Fruit fly (Drosophila melanogaster) whole organism, wandering third instar larva: ENCODE data around the gene Cyp4s3.

ENCODE experiments used
- CG32264 ChIP-seq: fragments of 200-800 bp; sonication (Bioruptor generic); optimal IDR thresholded peaks from 2 replicates; lab custom pipeline; 2016; ENCODE audit warnings: missing biosample characterization, missing genetic modification characterization
- CG9705 ChIP-seq: fragments of 200-800 bp; sonication (Bioruptor generic); optimal IDR thresholded peaks from 2 replicates; lab custom pipeline; 2018; ENCODE audit warnings: missing biosample characterization, mild to moderate bottlenecking, missing genetic modification characterization
- Dfd ChIP-seq: fragments of >200 bp; optimal IDR thresholded peaks from 2 replicates; lab custom pipeline; 2017; ENCODE audit warnings: missing biosample characterization, missing genetic modification characterization
- Dif ChIP-seq: fragments of 200-275, 200-300 bp; sonication (Bioruptor generic); optimal IDR thresholded peaks from 2 replicates; lab custom pipeline; 2018; ENCODE audit warnings: missing biosample characterization, missing genetic modification characterization; ENCODE audit not compliant: partially characterized antibody
- GATAd ChIP-seq: sonication (Bioruptor generic); optimal IDR thresholded peaks from 2 replicates; lab custom pipeline; 2016; ENCODE audit warnings: missing biosample characterization, missing genetic modification characterization
- HLH106 ChIP-seq: fragments of 200-800 bp; optimal IDR thresholded peaks from 3 replicates; lab custom pipeline; 2019; ENCODE audit warnings: missing biosample characterization, mild to moderate bottlenecking, missing genetic modification characterization, moderate library complexity
- Hnf4 ChIP-seq: fragments of 200-800 bp; sonication (Bioruptor generic); optimal IDR thresholded peaks from 2 replicates; lab custom pipeline; 2016; ENCODE audit warnings: missing biosample characterization, mild to moderate bottlenecking, missing genetic modification characterization
- Hr78 ChIP-seq: fragments of >200 bp; optimal IDR thresholded peaks from 2 replicates; lab custom pipeline; 2017; ENCODE audit warnings: missing biosample characterization, missing genetic modification characterization
- Hr83 ChIP-seq: fragments of 200-300 bp; sonication (Bioruptor generic); optimal IDR thresholded peaks from 2 replicates; lab custom pipeline; 2016; ENCODE audit warnings: missing biosample characterization, mild to moderate bottlenecking, missing genetic modification characterization, moderate library complexity; ENCODE audit not compliant: poor library complexity, severe bottlenecking
- Jra ChIP-seq: sonication (Bioruptor generic); optimal IDR thresholded peaks from 2 replicates; lab custom pipeline; 2016; ENCODE audit warnings: missing biosample characterization, missing genetic modification characterization
- Mio ChIP-seq: sonication (Bioruptor generic); optimal IDR thresholded peaks from 2 replicates; lab custom pipeline; 2016; ENCODE audit warnings: missing biosample characterization, missing genetic modification characterization
- N ChIP-seq: fragments of >200 bp; optimal IDR thresholded peaks from 2 replicates; lab custom pipeline; 2018; ENCODE audit warnings: missing biosample characterization, missing external identifiers, missing genetic modification characterization
- Sp1 ChIP-seq: fragments of 200-800 bp; sonication (Bioruptor generic); optimal IDR thresholded peaks from 3 replicates; lab custom pipeline; 2019; ENCODE audit warnings: missing biosample characterization, mild to moderate bottlenecking, missing genetic modification characterization, moderate library complexity
- Vsx2 ChIP-seq: fragments of 200-300, 225-300 bp; sonication (Bioruptor generic); optimal IDR thresholded peaks from 2 replicates; lab custom pipeline; 2018; ENCODE audit warnings: missing biosample characterization, missing genetic modification characterization; ENCODE audit not compliant: partially characterized antibody
- br ChIP-seq: fragments of 200-800 bp; sonication (Bioruptor generic); optimal IDR thresholded peaks from 2 replicates; lab custom pipeline; 2016; ENCODE audit warnings: missing biosample characterization, missing genetic modification characterization
- brk ChIP-seq: fragments of 200-800 bp; sonication (Bioruptor generic); optimal IDR thresholded peaks from 2 replicates; lab custom pipeline; 2016; ENCODE audit warnings: missing biosample characterization, mild to moderate bottlenecking, missing genetic modification characterization
- dmrt93B ChIP-seq: fragments of 200-800 bp; sonication (Bioruptor generic); optimal IDR thresholded peaks from 2 replicates; lab custom pipeline; 2018; ENCODE audit warnings: missing biosample characterization, mild to moderate bottlenecking, missing genetic modification characterization
- ey ChIP-seq: fragments of 200-800 bp; sonication (Bioruptor generic); optimal IDR thresholded peaks from 2 replicates; lab custom pipeline; 2016; ENCODE audit warnings: missing biosample characterization, missing genetic modification characterization
- foxo ChIP-seq, 2 experiments: fragments of 200-800 bp; sonication (Bioruptor generic); optimal IDR thresholded peaks; 2 replicates in 1 of 2; 3 replicates in 1 of 2; lab custom pipeline; 2016 to 2017; ENCODE audit warnings: missing biosample characterization in 2 of 2, missing genetic modification characterization in 2 of 2
- fru ChIP-seq: fragments of 200-800 bp; sonication (Bioruptor generic); optimal IDR thresholded peaks from 3 replicates; lab custom pipeline; 2016; ENCODE audit warnings: missing biosample characterization, mild to moderate bottlenecking, missing genetic modification characterization
- jim ChIP-seq: fragments of 175-275, 200-325 bp; sonication (Bioruptor generic); optimal IDR thresholded peaks from 2 replicates; lab custom pipeline; 2016; ENCODE audit warnings: missing biosample characterization, mild to moderate bottlenecking, missing genetic modification characterization
- lola ChIP-seq: fragments of >200 bp; optimal IDR thresholded peaks from 2 replicates; lab custom pipeline; 2017; ENCODE audit warnings: missing biosample characterization, missing genetic modification characterization
- psq ChIP-seq: fragments of 200-800 bp; sonication (Bioruptor generic); optimal IDR thresholded peaks from 3 replicates; lab custom pipeline; 2017; ENCODE audit warnings: missing biosample characterization, mild to moderate bottlenecking, missing genetic modification characterization, moderate library complexity
- sage ChIP-seq: fragments of 200-800 bp; sonication (Bioruptor generic); optimal IDR thresholded peaks from 2 replicates; lab custom pipeline; 2016; ENCODE audit warnings: missing biosample characterization, mild to moderate bottlenecking, missing genetic modification characterization
- sv ChIP-seq: fragments of 200-800 bp; sonication (Bioruptor generic); optimal IDR thresholded peaks from 3 replicates; lab custom pipeline; 2016; ENCODE audit warnings: missing biosample characterization, missing genetic modification characterization
- tai ChIP-seq: sonication (Bioruptor generic); optimal IDR thresholded peaks from 2 replicates; lab custom pipeline; 2016; ENCODE audit warnings: missing biosample characterization, missing genetic modification characterization
- usp ChIP-seq: fragments of >200 bp; optimal IDR thresholded peaks from 2 replicates; lab custom pipeline; 2017; ENCODE audit warnings: missing biosample characterization, missing genetic modification characterization
- woc ChIP-seq: sonication (Bioruptor generic); optimal IDR thresholded peaks from 2 replicates; lab custom pipeline; 2016; ENCODE audit warnings: missing biosample characterization, mild to moderate bottlenecking, missing genetic modification characterization

The Cyp4s3 gene

DNA sequence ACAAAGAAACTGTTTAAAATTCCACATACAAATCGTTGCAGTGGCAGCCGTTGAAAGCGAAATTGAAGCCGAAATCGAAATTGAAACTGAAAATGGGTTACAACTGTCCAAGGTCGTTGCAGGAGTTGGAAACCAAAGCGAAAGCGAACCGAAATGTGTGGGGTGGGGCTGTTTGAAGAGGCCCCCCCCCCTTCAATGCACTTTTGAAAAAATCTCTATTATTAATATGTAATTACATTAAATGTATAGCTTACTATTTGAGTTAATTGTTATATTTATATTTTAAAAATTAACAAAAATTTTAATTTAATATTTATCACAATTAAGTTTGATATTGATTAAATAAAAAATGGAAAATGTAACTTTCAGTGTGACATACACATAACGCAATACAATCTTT, 5.4 kb upstream of the Cyp4s3 start:
- no peak for TF ChIP-seq lola
- no peak for TF ChIP-seq GATAd
- TF ChIP-seq Jra, result no peak
- no peak for TF ChIP-seq Sp1
- TF ChIP-seq N (GFP tag; lab: Kevin White, UChicago), result no peak
- no peak for TF ChIP-seq CG32264
- no peak for TF ChIP-seq psq (GFP tag; lab: Kevin White, UChicago)
- no peak for TF ChIP-seq foxo (GFP tag; optimal IDR thresholded peaks at IDR 0.05; lab: Kevin White, UChicago)
- no peak for TF ChIP-seq sage (GFP tag; lab: Kevin White, UChicago)
- no peak for TF ChIP-seq Dif (GFP tag; lab: Kevin White, UChicago)
- TF ChIP-seq brk (GFP tag; lab: Kevin White, UChicago), result no peak
- TF ChIP-seq Hnf4 (GFP tag; lab: Kevin White, UChicago), result no peak
- no peak for TF ChIP-seq woc
- no peak for TF ChIP-seq sv (GFP tag; lab: Kevin White, UChicago)
- no peak for TF ChIP-seq CG9705 (GFP tag; lab: Kevin White, UChicago)
- no peak for TF ChIP-seq Dfd
- no peak for TF ChIP-seq tai (GFP tag; lab: Kevin White, UChicago)

- no peak for TF ChIP-seq Hr83 (GFP tag; lab: Kevin White, UChicago)
- no peak for TF ChIP-seq GATAd
- TF ChIP-seq jim (GFP tag; lab: Kevin White, UChicago), result no peak
- TF ChIP-seq CG32264, result no peak
- no peak for TF ChIP-seq ey (GFP tag; lab: Kevin White, UChicago)
- no peak for TF ChIP-seq Jra
- no peak for TF ChIP-seq sage (GFP tag; lab: Kevin White, UChicago)
- TF ChIP-seq br (GFP tag; lab: Kevin White, UChicago), result no peak
- no peak for TF ChIP-seq Dfd
- no peak for TF ChIP-seq Hr78 (GFP tag; lab: Kevin White, UChicago)
- TF ChIP-seq woc, result no peak
- no peak for TF ChIP-seq Mio (GFP tag; lab: Kevin White, UChicago)
- TF ChIP-seq brk (GFP tag; lab: Kevin White, UChicago), result no peak
- TF ChIP-seq N (GFP tag; lab: Kevin White, UChicago), result no peak
- no peak for TF ChIP-seq tai (GFP tag; lab: Kevin White, UChicago)
- TF ChIP-seq lola, result no peak
- TF ChIP-seq Dif (GFP tag; lab: Kevin White, UChicago), result no peak
Measured at dm6 chrX:15120116-15120515, 3.8 kb upstream of the Cyp4s3 start.

DNA sequence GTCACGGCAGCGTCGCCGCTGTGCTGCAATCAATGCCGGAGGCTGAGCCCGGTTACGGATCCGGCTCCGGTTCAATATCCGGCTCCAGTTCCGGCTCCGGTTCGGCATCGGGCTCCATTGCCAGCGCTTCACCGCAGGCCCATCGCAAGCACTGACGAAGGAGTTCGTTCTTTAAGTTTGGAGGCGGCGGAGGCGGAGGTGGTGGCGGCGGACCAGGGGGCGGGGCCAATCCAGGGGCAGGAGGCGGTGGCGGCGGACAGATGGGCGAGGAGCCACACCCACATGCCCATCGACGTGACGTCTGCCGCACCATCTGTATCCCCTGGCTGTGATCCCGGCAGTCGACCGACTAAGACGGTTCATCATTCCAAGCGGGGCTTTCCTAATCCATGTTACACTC, 4.5 kb downstream of the Cyp4s3 start:
- TF ChIP-seq Dif (GFP tag; lab: Kevin White, UChicago) (no peak), Dfd (peak; percentile 98)
- TF ChIP-seq, all 38 proteins: peak for 1

dm6 chrX:15095942-15096341, 20.4 kb downstream of the Cyp4s3 start, which contains the start of gene CG9072:
Gene CG9072, minus strand, starts transcription at chrX:15096042.
- TF ChIP-seq Hr78 (GFP tag; lab: Kevin White, UChicago), result no peak
- TF ChIP-seq Dif (GFP tag; lab: Kevin White, UChicago), result no peak
- TF ChIP-seq foxo (GFP tag; optimal IDR thresholded peaks at IDR 0.05; lab: Kevin White, UChicago), result no peak
- TF ChIP-seq HLH106, result no peak
- no peak for TF ChIP-seq Dfd
- TF ChIP-seq brk (GFP tag; lab: Kevin White, UChicago), result no peak
- TF ChIP-seq dmrt93B (GFP tag; lab: Kevin White, UChicago), result no peak
- no peak for TF ChIP-seq lola
- no peak for TF ChIP-seq N (GFP tag; lab: Kevin White, UChicago)
- no peak for TF ChIP-seq usp (GFP tag; lab: Kevin White, UChicago)

DNA sequence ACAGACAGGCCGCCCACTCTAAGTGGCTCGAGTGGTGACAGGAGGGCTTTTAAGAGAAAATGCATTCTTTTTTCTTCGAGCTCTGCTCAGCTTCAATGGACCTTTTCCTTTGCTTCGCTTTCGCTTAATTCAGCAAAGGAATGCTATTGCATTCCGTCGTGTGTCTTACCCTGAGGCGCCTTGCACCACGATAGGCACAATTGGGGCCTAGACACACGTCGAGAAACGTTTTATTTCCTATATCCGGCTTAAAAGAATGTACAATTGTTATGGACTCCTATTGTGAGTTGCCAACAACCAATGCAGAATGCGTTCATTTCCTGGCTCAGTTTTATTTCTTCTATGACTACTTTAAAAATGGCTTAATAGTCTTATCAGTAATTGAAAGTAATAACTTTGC, 25.2 kb downstream of the Cyp4s3 start:
- TF ChIP-seq CG32264 (no peak), Vsx2 (GFP tag; lab: Kevin White, UChicago) (peak; percentile 82)

DNA sequence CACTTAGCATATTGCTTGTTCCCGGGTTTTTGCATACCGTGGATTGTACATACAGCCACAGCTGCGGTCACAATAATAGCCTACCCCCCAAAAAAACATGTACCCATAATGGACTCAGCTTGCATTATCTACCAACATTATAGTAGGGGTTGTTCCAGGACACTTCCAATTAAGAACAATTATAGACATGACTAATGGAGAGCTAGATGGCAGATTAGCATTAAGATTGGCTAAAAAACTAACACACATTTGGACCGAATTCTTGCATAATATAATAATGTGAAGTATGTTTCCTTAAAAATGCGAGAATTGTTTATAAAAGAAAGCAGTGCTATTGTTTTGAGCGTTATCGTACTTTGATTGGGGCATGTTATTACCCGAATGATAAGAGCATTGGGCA, 26.0 kb downstream of the Cyp4s3 start:
- TF ChIP-seq brk (GFP tag; lab: Kevin White, UChicago) (no peak), Hr78 (GFP tag; lab: Kevin White, UChicago) (no peak), HLH106 (peak; percentile 30), fru (GFP tag; lab: Kevin White, UChicago) (peak; percentile 27)
